Fruit fly (Drosophila melanogaster) whole organism, wandering third instar larva: Measurements from ENCODE around the gene CG10041.

Experiments
- Abd-B ChIP-seq: fragments of >200 bp; optimal IDR thresholded peaks from 2 replicates; lab custom pipeline; 2017; ENCODE audit warnings: missing biosample characterization, missing genetic modification characterization
- CG32264 ChIP-seq: fragments of 200-800 bp; sonication (Bioruptor generic); optimal IDR thresholded peaks from 2 replicates; lab custom pipeline; 2016; ENCODE audit warnings: missing biosample characterization, missing genetic modification characterization
- CG9705 ChIP-seq: fragments of 200-800 bp; sonication (Bioruptor generic); optimal IDR thresholded peaks from 2 replicates; lab custom pipeline; 2018; ENCODE audit warnings: missing biosample characterization, mild to moderate bottlenecking, missing genetic modification characterization
- CrebA ChIP-seq: fragments of 200-800 bp; sonication (Bioruptor generic); optimal IDR thresholded peaks from 2 replicates; lab custom pipeline; 2016; ENCODE audit warnings: missing biosample characterization, mild to moderate bottlenecking, missing genetic modification characterization, borderline replicate concordance
- Dfd ChIP-seq: fragments of >200 bp; optimal IDR thresholded peaks from 2 replicates; lab custom pipeline; 2017; ENCODE audit warnings: missing biosample characterization, missing genetic modification characterization
- Dif ChIP-seq: fragments of 200-275, 200-300 bp; sonication (Bioruptor generic); optimal IDR thresholded peaks from 2 replicates; lab custom pipeline; 2018; ENCODE audit warnings: missing biosample characterization, missing genetic modification characterization; ENCODE audit not compliant: partially characterized antibody
- GATAd ChIP-seq: sonication (Bioruptor generic); optimal IDR thresholded peaks from 2 replicates; lab custom pipeline; 2016; ENCODE audit warnings: missing biosample characterization, missing genetic modification characterization
- HLH106 ChIP-seq: fragments of 200-800 bp; optimal IDR thresholded peaks from 3 replicates; lab custom pipeline; 2019; ENCODE audit warnings: missing biosample characterization, mild to moderate bottlenecking, missing genetic modification characterization, moderate library complexity
- Hnf4 ChIP-seq: fragments of 200-800 bp; sonication (Bioruptor generic); optimal IDR thresholded peaks from 2 replicates; lab custom pipeline; 2016; ENCODE audit warnings: missing biosample characterization, mild to moderate bottlenecking, missing genetic modification characterization
- Hr78 ChIP-seq: fragments of >200 bp; optimal IDR thresholded peaks from 2 replicates; lab custom pipeline; 2017; ENCODE audit warnings: missing biosample characterization, missing genetic modification characterization
- Hr83 ChIP-seq: fragments of 200-300 bp; sonication (Bioruptor generic); optimal IDR thresholded peaks from 2 replicates; lab custom pipeline; 2016; ENCODE audit warnings: missing biosample characterization, mild to moderate bottlenecking, missing genetic modification characterization, moderate library complexity; ENCODE audit not compliant: poor library complexity, severe bottlenecking
- Jra ChIP-seq: sonication (Bioruptor generic); optimal IDR thresholded peaks from 2 replicates; lab custom pipeline; 2016; ENCODE audit warnings: missing biosample characterization, missing genetic modification characterization
- Mio ChIP-seq: sonication (Bioruptor generic); optimal IDR thresholded peaks from 2 replicates; lab custom pipeline; 2016; ENCODE audit warnings: missing biosample characterization, missing genetic modification characterization
- Myc ChIP-seq: fragments of >200 bp; optimal IDR thresholded peaks from 2 replicates; lab custom pipeline; 2017
- N ChIP-seq: fragments of >200 bp; optimal IDR thresholded peaks from 2 replicates; lab custom pipeline; 2018; ENCODE audit warnings: missing biosample characterization, missing external identifiers, missing genetic modification characterization
- OdsH ChIP-seq: fragments of 200-800 bp; sonication (Bioruptor generic); optimal IDR thresholded peaks from 2 replicates; lab custom pipeline; 2016; ENCODE audit warnings: missing biosample characterization, mild to moderate bottlenecking, missing genetic modification characterization
- Rel ChIP-seq, 2 experiments: fragments of 200-800 bp; sonication (Bioruptor generic) in 1 of 2; optimal IDR thresholded peaks; 2 replicates in 1 of 2; 3 replicates in 1 of 2; lab custom pipeline; 2016 to 2019; ENCODE audit warnings: mild to moderate bottlenecking in 2 of 2, missing biosample characterization in 2 of 2, missing genetic modification characterization in 2 of 2, moderate library complexity in 1 of 2
- Sp1 ChIP-seq: fragments of 200-800 bp; sonication (Bioruptor generic); optimal IDR thresholded peaks from 3 replicates; lab custom pipeline; 2019; ENCODE audit warnings: missing biosample characterization, mild to moderate bottlenecking, missing genetic modification characterization, moderate library complexity
- br ChIP-seq: fragments of 200-800 bp; sonication (Bioruptor generic); optimal IDR thresholded peaks from 2 replicates; lab custom pipeline; 2016; ENCODE audit warnings: missing biosample characterization, missing genetic modification characterization
- brk ChIP-seq: fragments of 200-800 bp; sonication (Bioruptor generic); optimal IDR thresholded peaks from 2 replicates; lab custom pipeline; 2016; ENCODE audit warnings: missing biosample characterization, mild to moderate bottlenecking, missing genetic modification characterization
- dmrt93B ChIP-seq: fragments of 200-800 bp; sonication (Bioruptor generic); optimal IDR thresholded peaks from 2 replicates; lab custom pipeline; 2018; ENCODE audit warnings: missing biosample characterization, mild to moderate bottlenecking, missing genetic modification characterization
- dsf ChIP-seq: sonication (Bioruptor generic); optimal IDR thresholded peaks from 2 replicates; lab custom pipeline; 2016; ENCODE audit warnings: missing biosample characterization, missing genetic modification characterization, borderline replicate concordance
- ey ChIP-seq: fragments of 200-800 bp; sonication (Bioruptor generic); optimal IDR thresholded peaks from 2 replicates; lab custom pipeline; 2016; ENCODE audit warnings: missing biosample characterization, missing genetic modification characterization
- foxo ChIP-seq, 2 experiments: fragments of 200-800 bp; sonication (Bioruptor generic); optimal IDR thresholded peaks; 2 replicates in 1 of 2; 3 replicates in 1 of 2; lab custom pipeline; 2016 to 2017; ENCODE audit warnings: missing biosample characterization in 2 of 2, missing genetic modification characterization in 2 of 2
- fru ChIP-seq: fragments of 200-800 bp; sonication (Bioruptor generic); optimal IDR thresholded peaks from 3 replicates; lab custom pipeline; 2016; ENCODE audit warnings: missing biosample characterization, mild to moderate bottlenecking, missing genetic modification characterization
- h ChIP-seq: fragments of 200-800 bp; sonication (Bioruptor generic); optimal IDR thresholded peaks from 3 replicates; lab custom pipeline; 2016; ENCODE audit warnings: missing biosample characterization, mild to moderate bottlenecking, missing genetic modification characterization
- jim ChIP-seq: fragments of 175-275, 200-325 bp; sonication (Bioruptor generic); optimal IDR thresholded peaks from 2 replicates; lab custom pipeline; 2016; ENCODE audit warnings: missing biosample characterization, mild to moderate bottlenecking, missing genetic modification characterization
- lola ChIP-seq: fragments of >200 bp; optimal IDR thresholded peaks from 2 replicates; lab custom pipeline; 2017; ENCODE audit warnings: missing biosample characterization, missing genetic modification characterization
- pan ChIP-seq: fragments of >200 bp; optimal IDR thresholded peaks from 2 replicates; lab custom pipeline; 2017
- psq ChIP-seq: fragments of 200-800 bp; sonication (Bioruptor generic); optimal IDR thresholded peaks from 3 replicates; lab custom pipeline; 2017; ENCODE audit warnings: missing biosample characterization, mild to moderate bottlenecking, missing genetic modification characterization, moderate library complexity
- rgr ChIP-seq: fragments of 200-800 bp; sonication (Bioruptor generic); optimal IDR thresholded peaks from 3 replicates; lab custom pipeline; 2016; ENCODE audit warnings: missing biosample characterization, mild to moderate bottlenecking, missing genetic modification characterization
- sage ChIP-seq: fragments of 200-800 bp; sonication (Bioruptor generic); optimal IDR thresholded peaks from 2 replicates; lab custom pipeline; 2016; ENCODE audit warnings: missing biosample characterization, mild to moderate bottlenecking, missing genetic modification characterization
- sv ChIP-seq: fragments of 200-800 bp; sonication (Bioruptor generic); optimal IDR thresholded peaks from 3 replicates; lab custom pipeline; 2016; ENCODE audit warnings: missing biosample characterization, missing genetic modification characterization
- tai ChIP-seq: sonication (Bioruptor generic); optimal IDR thresholded peaks from 2 replicates; lab custom pipeline; 2016; ENCODE audit warnings: missing biosample characterization, missing genetic modification characterization
- usp ChIP-seq: fragments of >200 bp; optimal IDR thresholded peaks from 2 replicates; lab custom pipeline; 2017; ENCODE audit warnings: missing biosample characterization, missing genetic modification characterization
- woc ChIP-seq: sonication (Bioruptor generic); optimal IDR thresholded peaks from 2 replicates; lab custom pipeline; 2016; ENCODE audit warnings: missing biosample characterization, mild to moderate bottlenecking, missing genetic modification characterization

The CG10041 gene

dm6 chr3R:12315455-12315854 is 36.4 kb downstream of the CG10041 start:
- TF ChIP-seq Hnf4 (GFP tag; lab: Kevin White, UChicago): no peak
- no peak for TF ChIP-seq psq
- TF ChIP-seq dmrt93B: no peak
- TF ChIP-seq sv (GFP tag; lab: Kevin White, UChicago): no peak
- TF ChIP-seq lola: no peak
- TF ChIP-seq br (GFP tag; lab: Kevin White, UChicago): no peak
- no peak for TF ChIP-seq foxo (GFP tag; optimal IDR thresholded peaks at IDR 0.05; lab: Kevin White, UChicago)
- TF ChIP-seq, all 38 proteins: peak for 0

dm6 chr3R:12314236-12314635 is 37.7 kb downstream of the CG10041 start:
- TF ChIP-seq Myc (lab: Kevin White, UChicago): no peak
- TF ChIP-seq brk (GFP tag; lab: Kevin White, UChicago): peak; percentile 88
- TF ChIP-seq sage (GFP tag; lab: Kevin White, UChicago): peak; percentile 86
- peak; percentile 68 for TF ChIP-seq dmrt93B
- TF ChIP-seq Dfd (GFP tag; lab: Kevin White, UChicago): no peak
- TF ChIP-seq dsf: peak; percentile 16
- peak; percentile 92 for TF ChIP-seq psq
- TF ChIP-seq N (GFP tag; lab: Kevin White, UChicago): no peak
- TF ChIP-seq usp: no peak
- TF ChIP-seq woc: peak; percentile 81
- TF ChIP-seq foxo (GFP tag; optimal IDR thresholded peaks at IDR 0.05; lab: Kevin White, UChicago): peak in 1 of 2 experiments; percentile 90
- TF ChIP-seq br (GFP tag; lab: Kevin White, UChicago): peak; percentile 85
- no peak for TF ChIP-seq pan (lab: Kevin White, UChicago)
- no peak for TF ChIP-seq Abd-B (GFP tag; lab: Kevin White, UChicago)
- peak; percentile 86 for TF ChIP-seq Hnf4 (GFP tag; lab: Kevin White, UChicago)
- no peak for TF ChIP-seq jim (GFP tag; lab: Kevin White, UChicago)
- TF ChIP-seq rgr (GFP tag; lab: Kevin White, UChicago): peak; percentile 91
- TF ChIP-seq ey (GFP tag; lab: Kevin White, UChicago): peak; percentile 86
- TF ChIP-seq CrebA (GFP tag; lab: Kevin White, UChicago): peak; percentile 54
- TF ChIP-seq sv (GFP tag; lab: Kevin White, UChicago): no peak
- TF ChIP-seq tai (GFP tag; lab: Kevin White, UChicago): peak; percentile 70
- TF ChIP-seq Dif: no peak
- peak; percentile 90 for TF ChIP-seq Sp1 (GFP tag; lab: Kevin White, UChicago)
- peak; percentile 61 for TF ChIP-seq CG32264 (GFP tag; lab: Kevin White, UChicago)
- TF ChIP-seq lola: no peak
- TF ChIP-seq Hr83 (GFP tag; lab: Kevin White, UChicago): peak; percentile 8
- peak; percentile 92 for TF ChIP-seq OdsH (GFP tag; lab: Kevin White, UChicago)
- TF ChIP-seq Rel (GFP tag; optimal IDR thresholded peaks at IDR 0.05; lab: Kevin White, UChicago): peak; percentile 56
- peak; percentile 56 for TF ChIP-seq Rel (tag; optimal IDR thresholded peaks at IDR 0.05; lab: Kevin White, UChicago)
- peak; percentile 19 for TF ChIP-seq Jra (GFP tag; lab: Kevin White, UChicago)
- peak; percentile 73 for TF ChIP-seq CG9705 (GFP tag; lab: Kevin White, UChicago)
- TF ChIP-seq Hr78 (GFP tag; lab: Kevin White, UChicago): no peak
- peak; percentile 85 for TF ChIP-seq fru (GFP tag; lab: Kevin White, UChicago)
- peak; percentile 88 for TF ChIP-seq HLH106 (tag; lab: Kevin White, UChicago)
- TF ChIP-seq h (GFP tag; lab: Kevin White, UChicago): peak; percentile 90
- TF ChIP-seq GATAd: no peak

dm6 chr3R:12311053-12311452 is 40.9 kb downstream of the CG10041 start, which contains the start of gene CG4066:
Gene CG4066, plus strand, starts transcription at chr3R:12311353.
- TF ChIP-seq rgr (GFP tag; lab: Kevin White, UChicago) (no peak), dmrt93B (no peak), Mio (GFP tag; lab: Kevin White, UChicago) (no peak), GATAd (no peak), sage (GFP tag; lab: Kevin White, UChicago) (no peak), Dif (no peak), h (GFP tag; lab: Kevin White, UChicago) (no peak), foxo (GFP tag; optimal IDR thresholded peaks at IDR 0.05; lab: Kevin White, UChicago) (no peak)
